Worm (Caenorhabditis elegans) whole organism, L2 larva: ENCODE data around the gene F29G6.1.

Experiments
- C34F6.9 ChIP-seq: fragments of 150-350 bp; optimal IDR thresholded peaks from 2 replicates; lab custom pipeline; 2014; ENCODE audit warnings: missing biosample characterization, missing genetic modification characterization
- F13H6.1 ChIP-seq: sonication (generic microtip); optimal IDR thresholded peaks from 2 replicates; lab custom pipeline; 2016; ENCODE audit warnings: missing genetic modification characterization, missing compliant biosample characterization
- R02D3.7 ChIP-seq: fragments of 150-350 bp; optimal IDR thresholded peaks from 2 replicates; lab custom pipeline; 2014; ENCODE audit warnings: missing biosample characterization, missing genetic modification characterization
- Y55F3AM.14 ChIP-seq: fragments of 200-800 bp; sonication (Bioruptor generic); optimal IDR thresholded peaks from 2 replicates; lab custom pipeline; 2018; ENCODE audit warnings: mild to moderate bottlenecking, missing genetic modification characterization, missing compliant biosample characterization
- ZK546.5 ChIP-seq: sonication (generic microtip); optimal IDR thresholded peaks from 2 replicates; lab custom pipeline; 2017; ENCODE audit warnings: missing biosample characterization, missing genetic modification characterization
- aly-2 ChIP-seq: fragments of 150-350 bp; optimal IDR thresholded peaks from 2 replicates; lab custom pipeline; 2014; ENCODE audit warnings: missing biosample characterization, missing genetic modification characterization
- ceh-16 ChIP-seq: fragments of 150-350 bp; optimal IDR thresholded peaks from 2 replicates; lab custom pipeline; 2014; ENCODE audit warnings: missing biosample characterization, missing genetic modification characterization
- ceh-82 ChIP-seq: fragments of 150-350 bp; optimal IDR thresholded peaks from 2 replicates; lab custom pipeline; 2014; ENCODE audit warnings: missing biosample characterization, missing genetic modification characterization
- crh-2 ChIP-seq: sonication (generic microtip); optimal IDR thresholded peaks from 2 replicates; lab custom pipeline; 2017; ENCODE audit warnings: missing biosample characterization, missing genetic modification characterization
- dmd-4 ChIP-seq: sonication (generic microtip); optimal IDR thresholded peaks from 2 replicates; lab custom pipeline; 2017; ENCODE audit warnings: missing biosample characterization, missing genetic modification characterization
- egl-27 ChIP-seq: sonication (generic microtip); optimal IDR thresholded peaks from 3 replicates; lab custom pipeline; 2017; ENCODE audit warnings: missing biosample characterization, missing genetic modification reagents, missing genetic modification characterization
- elt-1 ChIP-seq: fragments of 150-350 bp; optimal IDR thresholded peaks from 2 replicates; lab custom pipeline; 2014; ENCODE audit warnings: missing biosample characterization, missing genetic modification characterization
- fos-1 ChIP-seq: fragments of 150-350 bp; optimal IDR thresholded peaks from 2 replicates; lab custom pipeline; 2014; ENCODE audit warnings: missing biosample characterization, missing genetic modification characterization
- gmeb-1 ChIP-seq: fragments of 150-350 bp; optimal IDR thresholded peaks from 2 replicates; lab custom pipeline; 2014; ENCODE audit warnings: missing biosample characterization, missing genetic modification characterization
- lin-13 ChIP-seq: fragments of 150-350 bp; optimal IDR thresholded peaks from 2 replicates; lab custom pipeline; 2014; ENCODE audit warnings: missing biosample characterization, missing genetic modification reagents, missing genetic modification characterization
- lsy-2 ChIP-seq, 2 experiments: fragments of 150-350 bp in 1 of 2; sonication (generic microtip) in 1 of 2; optimal IDR thresholded peaks; 2 replicates each; lab custom pipeline; 2014 to 2017; ENCODE audit warnings: missing biosample characterization in 2 of 2, missing genetic modification characterization in 2 of 2
- mab-5 ChIP-seq: fragments of 150-350 bp; optimal IDR thresholded peaks from 2 replicates; lab custom pipeline; 2014; ENCODE audit warnings: missing biosample characterization, missing genetic modification characterization
- nhr-10 ChIP-seq: sonication (generic microtip); optimal IDR thresholded peaks from 2 replicates; lab custom pipeline; 2017; ENCODE audit warnings: missing biosample characterization, missing genetic modification characterization
- nhr-11 ChIP-seq: fragments of 150-350 bp; optimal IDR thresholded peaks from 2 replicates; lab custom pipeline; 2014; ENCODE audit warnings: missing biosample characterization, missing genetic modification characterization
- nhr-12 ChIP-seq: fragments of 150-350 bp; optimal IDR thresholded peaks from 2 replicates; lab custom pipeline; 2014; ENCODE audit warnings: missing biosample characterization, missing genetic modification characterization
- nhr-129 ChIP-seq: fragments of 150-350 bp; optimal IDR thresholded peaks from 2 replicates; lab custom pipeline; 2014; ENCODE audit warnings: missing biosample characterization, missing genetic modification characterization
- nhr-21 ChIP-seq: fragments of 150-350 bp; optimal IDR thresholded peaks from 2 replicates; lab custom pipeline; 2014; ENCODE audit warnings: missing biosample characterization, missing genetic modification characterization
- nhr-237 ChIP-seq: fragments of 150-350 bp; optimal IDR thresholded peaks from 2 replicates; lab custom pipeline; 2014; ENCODE audit warnings: missing biosample characterization, missing genetic modification characterization
- nhr-25 ChIP-seq: fragments of 150-350 bp; sonication (generic microtip); optimal IDR thresholded peaks from 3 replicates; lab custom pipeline; 2014; ENCODE audit warnings: missing biosample characterization, missing genetic modification characterization
- nhr-6 ChIP-seq: fragments of 150-350 bp; optimal IDR thresholded peaks from 2 replicates; lab custom pipeline; 2014; ENCODE audit warnings: missing biosample characterization, missing genetic modification characterization
- nhr-77 ChIP-seq: fragments of 150-350 bp; optimal IDR thresholded peaks from 2 replicates; lab custom pipeline; 2014; ENCODE audit warnings: missing biosample characterization, missing genetic modification characterization
- peb-1 ChIP-seq: fragments of 150-350 bp; optimal IDR thresholded peaks from 2 replicates; lab custom pipeline; 2014; ENCODE audit warnings: missing biosample characterization, missing genetic modification characterization
- sem-4 ChIP-seq: fragments of 150-350 bp; optimal IDR thresholded peaks from 2 replicates; lab custom pipeline; 2014; ENCODE audit warnings: missing biosample characterization, missing genetic modification reagents, missing genetic modification characterization
- sma-3 ChIP-seq: sonication (generic microtip); optimal IDR thresholded peaks from 2 replicates; lab custom pipeline; 2016; ENCODE audit warnings: missing genetic modification reagents, missing genetic modification characterization, missing compliant biosample characterization
- sma-9 ChIP-seq, 2 experiments: fragments of 150-350 bp in 1 of 2; sonication (generic microtip) in 1 of 2; optimal IDR thresholded peaks; 2 replicates each; lab custom pipeline; 2014 to 2016; ENCODE audit warnings: missing genetic modification characterization in 2 of 2, mild to moderate bottlenecking in 1 of 2, missing biosample characterization in 1 of 2, missing compliant biosample characterization in 1 of 2, missing genetic modification reagents in 1 of 2, moderate library complexity in 1 of 2
- snpc-4 ChIP-seq: fragments of 150-350 bp; optimal IDR thresholded peaks from 2 replicates; lab custom pipeline; 2014; ENCODE audit warnings: missing biosample characterization, missing genetic modification characterization
- unc-55 ChIP-seq: fragments of 150-350 bp; sonication (generic microtip); optimal IDR thresholded peaks from 3 replicates; lab custom pipeline; 2014; ENCODE audit warnings: missing biosample characterization, missing genetic modification reagents, missing genetic modification characterization
- ztf-1 ChIP-seq: fragments of 200-800 bp; sonication (Bioruptor generic); conservative IDR thresholded peaks from 2 replicates; pipeline ENCODE4 v1.3.6; 2022; ENCODE audit warnings: missing genetic modification characterization, missing compliant biosample characterization
- ztf-11 ChIP-seq: sonication (generic microtip); optimal IDR thresholded peaks from 2 replicates; lab custom pipeline; 2017; ENCODE audit warnings: missing biosample characterization, missing genetic modification characterization

The F29G6.1 gene

ce11 chrX:11541690-11542089 is 39.6 kb downstream of the F29G6.1 start:
- TF ChIP-seq snpc-4 (tag; lab: Kevin White, UChicago): no peak
- TF ChIP-seq, all 48 proteins: peak for 0

- TF ChIP-seq ceh-16 (tag; lab: Kevin White, UChicago) (peak; percentile 24), nhr-25 (tag; lab: Kevin White, UChicago) (peak; percentile 63), nhr-21 (tag; lab: Kevin White, UChicago) (no peak), nhr-77 (tag; lab: Kevin White, UChicago) (no peak), F13H6.1 (tag; lab: Kevin White, UChicago) (peak; percentile 62), aly-2 (no peak), nhr-6 (no peak), elt-1 (tag; lab: Kevin White, UChicago) (no peak), nhr-12 (tag; lab: Kevin White, UChicago) (no peak), unc-55 (GFP tag; lab: Kevin White, UChicago) (peak; percentile 34), sma-3 (GFP tag; lab: Kevin White, UChicago) (peak; percentile 47), lsy-2 (tag; optimal IDR thresholded peaks at IDR 0.05; lab: Kevin White, UChicago) (peak in 1 of 2 experiments; percentile 47), crh-2 (tag; lab: Kevin White, UChicago) (peak; percentile 66), fos-1 (tag; lab: Kevin White, UChicago) (peak; percentile 96), Y55F3AM.14 (peak; percentile 5), nhr-11 (tag; lab: Kevin White, UChicago) (no peak), C34F6.9 (peak; percentile 54), peb-1 (tag; lab: Kevin White, UChicago) (no peak), mab-5 (tag; lab: Kevin White, UChicago) (peak; percentile 10), ztf-1 (GFP tag; lab: Robert Waterston, UW) (no peak), nhr-129 (tag; lab: Kevin White, UChicago) (peak; percentile 58), gmeb-1 (tag; lab: Kevin White, UChicago) (no peak), ceh-82 (tag; lab: Kevin White, UChicago) (no peak), sma-9 (GFP tag; optimal IDR thresholded peaks at IDR 0.05; lab: Kevin White, UChicago) (peak; percentile 27), sma-9 (tag; optimal IDR thresholded peaks at IDR 0.05; lab: Kevin White, UChicago) (no peak)
These were observed 44.6 kb downstream of the F29G6.1 start, which contains the start of gene selt-1.1 for ce11 chrX:11546445-11547275. Gene selt-1.1, minus strand, starts transcription at chrX:11546495.

DNA sequence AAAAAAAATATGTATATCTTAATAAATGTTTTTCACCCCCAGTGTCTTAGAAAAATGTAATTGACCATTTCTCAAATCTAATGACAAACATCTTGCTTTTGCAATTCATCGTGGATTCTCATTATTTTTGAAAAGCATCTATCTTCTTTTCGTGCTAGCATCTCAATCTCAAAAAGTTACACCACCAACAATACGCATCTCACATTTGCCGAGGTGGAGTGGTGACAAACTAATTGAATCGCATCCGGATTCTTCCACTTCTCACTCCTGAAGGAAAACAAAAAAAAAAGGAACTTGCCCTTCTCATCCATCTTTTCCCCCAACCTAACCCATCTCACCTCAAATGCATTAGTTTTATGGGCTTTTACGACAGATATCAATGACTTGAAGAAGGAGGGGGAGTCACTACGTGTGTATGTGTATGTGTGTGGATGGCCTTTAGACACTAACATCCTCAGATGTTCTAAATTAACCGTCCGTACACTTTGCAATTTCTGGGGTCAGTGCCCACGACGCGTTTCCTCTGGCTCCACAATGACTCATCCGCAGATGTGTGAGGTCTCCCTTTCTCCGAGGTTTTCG is 45.5 kb downstream of the F29G6.1 start:
- TF ChIP-seq nhr-21 (tag; lab: Kevin White, UChicago): no peak
- TF ChIP-seq egl-27 (tag; lab: Kevin White, UChicago): no peak
- TF ChIP-seq ZK546.5 (tag; lab: Kevin White, UChicago): no peak
- no peak for TF ChIP-seq nhr-77 (tag; lab: Kevin White, UChicago)
- TF ChIP-seq R02D3.7: no peak
- TF ChIP-seq nhr-237 (tag; lab: Kevin White, UChicago): no peak
- TF ChIP-seq sem-4 (tag; lab: Kevin White, UChicago): no peak
- no peak for TF ChIP-seq F13H6.1 (tag; lab: Kevin White, UChicago)
- TF ChIP-seq crh-2 (tag; lab: Kevin White, UChicago): no peak
- TF ChIP-seq nhr-6: no peak
- TF ChIP-seq dmd-4: no peak
- no peak for TF ChIP-seq lin-13 (GFP tag; lab: Kevin White, UChicago)
- TF ChIP-seq sma-9 (GFP tag; optimal IDR thresholded peaks at IDR 0.05; lab: Kevin White, UChicago): no peak
- TF ChIP-seq sma-9 (tag; optimal IDR thresholded peaks at IDR 0.05; lab: Kevin White, UChicago): no peak
- no peak for TF ChIP-seq nhr-12 (tag; lab: Kevin White, UChicago)
- no peak for TF ChIP-seq gmeb-1 (tag; lab: Kevin White, UChicago)
- TF ChIP-seq ztf-11: no peak
- TF ChIP-seq nhr-25 (tag; lab: Kevin White, UChicago): no peak
- TF ChIP-seq elt-1 (tag; lab: Kevin White, UChicago): no peak
- TF ChIP-seq fos-1 (tag; lab: Kevin White, UChicago): no peak

- TF ChIP-seq nhr-10 (tag; lab: Kevin White, UChicago): no peak
- TF ChIP-seq unc-55 (GFP tag; lab: Kevin White, UChicago): no peak
- no peak for TF ChIP-seq nhr-77 (tag; lab: Kevin White, UChicago)
- TF ChIP-seq nhr-25 (tag; lab: Kevin White, UChicago): no peak
- no peak for TF ChIP-seq nhr-11 (tag; lab: Kevin White, UChicago)
- no peak for TF ChIP-seq crh-2 (tag; lab: Kevin White, UChicago)
- no peak for TF ChIP-seq dmd-4
- no peak for TF ChIP-seq mab-5 (tag; lab: Kevin White, UChicago)
- no peak for TF ChIP-seq nhr-129 (tag; lab: Kevin White, UChicago)
- no peak for TF ChIP-seq C34F6.9
- TF ChIP-seq nhr-6: no peak
- no peak for TF ChIP-seq ceh-16 (tag; lab: Kevin White, UChicago)
- no peak for TF ChIP-seq nhr-21 (tag; lab: Kevin White, UChicago)
These were observed 46.2 kb downstream of the F29G6.1 start, which contains the start of gene mig-2 for ce11 chrX:11548308-11548707. Gene mig-2, plus strand, starts transcription at chrX:11548608.
